Worm (Caenorhabditis elegans): Measurements from ENCODE around the gene unc-36.
A peak's percentile ranks its signal among the peaks of the same experiment; 100 is the strongest.

unc-36 gene

ce11 chrIII:8227511-8227910 lies 26.5 kb upstream of the unc-36 start, which contains the start of gene fbxl-1:
fbxl-1 (plus strand) TSS chrIII:8227830.
- TF ChIP-seq hmg-11 (tag; optimal IDR thresholded peaks at IDR 0.05): peak; percentile 94
- TF ChIP-seq nhr-23 (tag; optimal IDR thresholded peaks at IDR 0.05): peak; percentile 52
- peak; percentile 66 for TF ChIP-seq elt-2 (tag; optimal IDR thresholded peaks at IDR 0.05)
- peak; percentile 87 for TF ChIP-seq pha-4 (tag; optimal IDR thresholded peaks at IDR 0.05)
- TF ChIP-seq nhr-237 (tag; optimal IDR thresholded peaks at IDR 0.05): no peak
- no peak for TF ChIP-seq ama-1 (optimal IDR thresholded peaks at IDR 0.05)
- TF ChIP-seq lin-39 (tag; optimal IDR thresholded peaks at IDR 0.05): peak; percentile 64
- TF ChIP-seq ztf-4 (tag; optimal IDR thresholded peaks at IDR 0.05): peak; percentile 12
- TF ChIP-seq nfya-1 (tag; optimal IDR thresholded peaks at IDR 0.05; ENCODE audit: insufficient read depth): peak; percentile 92
- peak; percentile 93 for TF ChIP-seq jun-1 (tag; optimal IDR thresholded peaks at IDR 0.05)
- no peak for TF ChIP-seq mml-1 (tag; optimal IDR thresholded peaks at IDR 0.05)
- no peak for TF ChIP-seq ceh-16 (tag; optimal IDR thresholded peaks at IDR 0.05)
- TF ChIP-seq egl-5 (tag; optimal IDR thresholded peaks at IDR 0.05): peak; percentile 84
- TF ChIP-seq fkh-2 (tag; optimal IDR thresholded peaks at IDR 0.05): no peak
- TF ChIP-seq sea-2 (GFP tag; optimal IDR thresholded peaks at IDR 0.05): no peak
- TF ChIP-seq unc-62 (GFP tag; optimal IDR thresholded peaks at IDR 0.05): peak; percentile 38
- peak; percentile 33 for TF ChIP-seq R02D3.7 (tag; optimal IDR thresholded peaks at IDR 0.05)
- peak; percentile 64 for TF ChIP-seq snpc-4 (tag; optimal IDR thresholded peaks at IDR 0.05)
- TF ChIP-seq ceh-28 (tag; optimal IDR thresholded peaks at IDR 0.05): peak; percentile 33
- TF ChIP-seq ztf-11 (tag; optimal IDR thresholded peaks at IDR 0.05): no peak
- TF ChIP-seq elt-3 (tag; optimal IDR thresholded peaks at IDR 0.05): no peak
- no peak for TF ChIP-seq nhr-12 (tag; optimal IDR thresholded peaks at IDR 0.05)
- no peak for TF ChIP-seq ZK546.5 (tag; optimal IDR thresholded peaks at IDR 0.05)
- no peak for TF ChIP-seq fos-1 (tag; optimal IDR thresholded peaks at IDR 0.05)
- peak; percentile 20 for TF ChIP-seq tbx-2 (tag; optimal IDR thresholded peaks at IDR 0.05)
- no peak for TF ChIP-seq nhr-11 (tag; optimal IDR thresholded peaks at IDR 0.05)
- TF ChIP-seq ceh-9 (tag; optimal IDR thresholded peaks at IDR 0.05): no peak
- TF ChIP-seq pqm-1 (tag; optimal IDR thresholded peaks at IDR 0.05): peak; percentile 55
- TF ChIP-seq mdl-1 (tag; optimal IDR thresholded peaks at IDR 0.05): peak; percentile 59
- TF ChIP-seq nhr-43 (tag; optimal IDR thresholded peaks at IDR 0.05; ENCODE audit: poor library complexity, severe bottlenecking): peak; percentile 63
- no peak for TF ChIP-seq zag-1 (tag; optimal IDR thresholded peaks at IDR 0.05)
- no peak for TF ChIP-seq ceh-82 (tag; optimal IDR thresholded peaks at IDR 0.05)
- peak; percentile 36 for TF ChIP-seq elt-1 (tag; optimal IDR thresholded peaks at IDR 0.05)
- TF ChIP-seq lin-15B (tag; optimal IDR thresholded peaks at IDR 0.05): peak; percentile 73
- peak; percentile 26 for TF ChIP-seq nhr-25 (tag; optimal IDR thresholded peaks at IDR 0.05)
- TF ChIP-seq lsy-12 (tag; optimal IDR thresholded peaks at IDR 0.05): peak; percentile 74
- no peak for TF ChIP-seq nhr-77 (tag; optimal IDR thresholded peaks at IDR 0.05)
- TF ChIP-seq fkh-10 (GFP tag; optimal IDR thresholded peaks at IDR 0.05): peak; percentile 47

DNA sequence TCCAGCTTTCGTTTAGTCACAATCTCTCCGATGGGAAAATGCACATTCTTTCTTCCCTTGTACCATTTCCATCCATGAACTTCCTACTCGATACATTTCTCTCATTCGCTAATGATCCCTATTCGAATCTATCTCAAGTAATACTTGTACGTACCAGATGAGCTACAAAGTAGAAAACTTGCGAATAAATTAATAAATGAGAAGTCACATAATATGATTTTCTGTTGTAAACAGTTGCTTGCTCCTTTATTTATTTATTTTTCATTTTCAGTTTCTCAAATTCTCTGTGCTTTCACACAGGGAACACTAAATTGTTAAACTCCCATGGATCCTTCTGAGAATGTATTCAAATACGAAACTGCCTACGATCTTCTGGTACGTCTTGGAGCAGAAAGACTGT lies 25.2 kb upstream of the unc-36 start, which contains the start of gene rfs-1:
Gene rfs-1 (plus strand): TSS at position 301 of the 400 bp plus-strand sequence.
- TF ChIP-seq elt-2 (tag; optimal IDR thresholded peaks at IDR 0.05) (no peak), lin-39 (tag; optimal IDR thresholded peaks at IDR 0.05) (no peak), fos-1 (tag; optimal IDR thresholded peaks at IDR 0.05) (no peak), nhr-76 (tag; optimal IDR thresholded peaks at IDR 0.05) (no peak), nhr-12 (tag; optimal IDR thresholded peaks at IDR 0.05) (no peak), ama-1 (optimal IDR thresholded peaks at IDR 0.05) (no peak), nhr-237 (tag; optimal IDR thresholded peaks at IDR 0.05) (no peak)

DNA sequence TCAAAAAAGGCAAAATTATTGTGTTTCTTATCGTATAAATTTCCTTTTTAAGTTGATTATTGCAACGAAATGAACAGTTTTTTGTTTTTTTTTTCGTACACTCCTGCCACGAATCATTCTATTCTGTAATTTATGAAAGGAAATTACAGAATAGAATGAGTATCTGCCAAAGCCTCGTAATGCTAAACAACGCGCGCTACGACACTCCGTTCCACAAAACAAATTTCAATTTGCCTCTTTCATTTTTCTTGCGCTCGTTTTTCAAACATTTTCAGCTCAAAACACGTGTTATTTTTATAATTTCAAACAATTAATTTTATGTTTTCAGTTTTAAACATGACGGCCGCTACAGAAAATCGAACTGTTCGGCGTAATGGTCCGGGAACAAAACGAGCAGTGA lies 23.8 kb upstream of the unc-36 start, which contains the start of gene mob-4:
Gene mob-4 (plus strand): TSS at position 329 of the 400 bp plus-strand sequence.
- no peak for TF ChIP-seq pqm-1 (tag; optimal IDR thresholded peaks at IDR 0.05)
- TF ChIP-seq nfya-1 (tag; optimal IDR thresholded peaks at IDR 0.05; ENCODE audit: insufficient read depth): peak; percentile 11
- TF ChIP-seq lin-15B (tag; optimal IDR thresholded peaks at IDR 0.05): peak; percentile 57
- TF ChIP-seq hmg-11 (tag; optimal IDR thresholded peaks at IDR 0.05): peak; percentile 41
- TF ChIP-seq egl-5 (tag; optimal IDR thresholded peaks at IDR 0.05): peak; percentile 1
- peak; percentile 22 for TF ChIP-seq pha-4 (tag; optimal IDR thresholded peaks at IDR 0.05)
- TF ChIP-seq tbx-2 (tag; optimal IDR thresholded peaks at IDR 0.05): no peak
- TF ChIP-seq skn-1 (tag; optimal IDR thresholded peaks at IDR 0.05): no peak
- no peak for TF ChIP-seq fkh-2 (tag; optimal IDR thresholded peaks at IDR 0.05)
